Worm (Caenorhabditis elegans) whole organism, young adult: ENCODE data around the gene actl-1.
A peak's percentile ranks its signal among the peaks of the same experiment; 100 is the strongest.

ENCODE experiments used
- B0261.1 ChIP-seq: sonication (generic microtip); optimal IDR thresholded peaks from 2 replicates; lab custom pipeline; 2016; ENCODE audit warnings: mild to moderate bottlenecking, missing genetic modification characterization, moderate library complexity, missing compliant biosample characterization
- F39B2.1 ChIP-seq: fragments of 200-800 bp; sonication (Bioruptor generic); IDR thresholded peaks from 2 replicates; pipeline ENCODE4 v1.3.6; 2022; ENCODE audit warnings: missing genetic modification reagents, missing genetic modification characterization, missing compliant biosample characterization
- T26A5.8 ChIP-seq: sonication (generic microtip); optimal IDR thresholded peaks from 2 replicates; lab custom pipeline; 2016; ENCODE audit warnings: missing genetic modification characterization, missing compliant biosample characterization
- Y53F4B.3 ChIP-seq: fragments of 200-800 bp; sonication (Bioruptor generic); IDR thresholded peaks from 2 replicates; pipeline ENCODE4 v1.3.6; 2022; ENCODE audit warnings: missing genetic modification reagents, missing genetic modification characterization, missing compliant biosample characterization
- Y53G8AR.9 ChIP-seq: fragments of 200-800 bp; sonication (Bioruptor generic); conservative IDR thresholded peaks from 2 replicates; pipeline ENCODE4 v1.3.6; 2022; ENCODE audit warnings: missing genetic modification reagents, missing genetic modification characterization, missing compliant biosample characterization
- aptf-3 ChIP-seq: fragments of 200-800 bp; sonication (Bioruptor generic); IDR thresholded peaks from 2 replicates; pipeline ENCODE4 v1.3.6; 2022; ENCODE audit warnings: missing genetic modification characterization, missing compliant biosample characterization
- attf-5 ChIP-seq: fragments of 200-800 bp; sonication (Bioruptor generic); optimal IDR thresholded peaks from 2 replicates; lab custom pipeline; 2018; ENCODE audit warnings: mild to moderate bottlenecking, missing genetic modification characterization, missing compliant biosample characterization
- bed-2 ChIP-seq: fragments of 200-800 bp; sonication (Bioruptor generic); IDR thresholded peaks from 2 replicates; pipeline ENCODE4 v1.3.6; 2022; ENCODE audit warnings: missing genetic modification reagents, missing genetic modification characterization, missing compliant biosample characterization
- ccch-3 ChIP-seq: fragments of 200-800 bp; sonication (Bioruptor generic); optimal IDR thresholded peaks from 2 replicates; lab custom pipeline; 2018; ENCODE audit warnings: mild to moderate bottlenecking, missing genetic modification characterization, missing compliant biosample characterization
- cebp-1 ChIP-seq, 2 experiments: fragments of 200-800 bp in 1 of 2; sonication (Bioruptor generic) in 1 of 2; sonication (generic microtip) in 1 of 2; IDR thresholded peaks in 1 of 2; optimal IDR thresholded peaks in 1 of 2; 2 replicates each; pipeline versions ENCODE4 v1.3.6 to Lab custom; 2017 to 2022; ENCODE audit warnings: missing compliant biosample characterization in 2 of 2, missing genetic modification characterization in 2 of 2, mild to moderate bottlenecking in 1 of 2, missing genetic modification reagents in 1 of 2, moderate library complexity in 1 of 2
- efl-1 ChIP-seq: fragments of 150-350 bp; optimal IDR thresholded peaks from 2 replicates; lab custom pipeline; 2014; ENCODE audit warnings: missing biosample characterization, missing genetic modification reagents, missing genetic modification characterization
- egl-18 ChIP-seq: fragments of 200-800 bp; sonication (Bioruptor generic); IDR thresholded peaks from 2 replicates; pipeline ENCODE4 v1.3.6; 2022; ENCODE audit warnings: missing genetic modification reagents, missing genetic modification characterization, missing compliant biosample characterization
- fkh-3 ChIP-seq: sonication (generic microtip); optimal IDR thresholded peaks from 2 replicates; lab custom pipeline; 2016; ENCODE audit warnings: mild to moderate bottlenecking, missing genetic modification characterization, missing compliant biosample characterization
- hmg-1.2 ChIP-seq: fragments of 200-800 bp; sonication (Bioruptor generic); IDR thresholded peaks from 2 replicates; pipeline ENCODE4 v1.3.6; 2022; ENCODE audit warnings: missing genetic modification reagents, missing genetic modification characterization, missing compliant biosample characterization
- let-607 ChIP-seq, 2 experiments: fragments of 200-800 bp in 1 of 2; sonication (Bioruptor generic) in 1 of 2; sonication (generic microtip) in 1 of 2; optimal IDR thresholded peaks; 2 replicates each; lab custom pipeline; 2016 to 2018; ENCODE audit warnings: mild to moderate bottlenecking in 2 of 2, missing compliant biosample characterization in 2 of 2, missing genetic modification characterization in 2 of 2, moderate library complexity in 2 of 2, missing genotype in 1 of 2
- madf-3 ChIP-seq: fragments of 200-800 bp; sonication (Bioruptor generic); IDR thresholded peaks from 2 replicates; pipeline ENCODE4 v1.3.6; 2022; ENCODE audit warnings: missing genetic modification reagents, missing genetic modification characterization, missing compliant biosample characterization
- nfyb-1 ChIP-seq: fragments of 200-800 bp; sonication (Bioruptor generic); IDR thresholded peaks from 2 replicates; pipeline ENCODE4 v1.3.6; 2022; ENCODE audit warnings: missing genetic modification reagents, missing genetic modification characterization, missing compliant biosample characterization
- nhr-80 ChIP-seq: sonication (generic microtip); optimal IDR thresholded peaks from 2 replicates; lab custom pipeline; 2016; ENCODE audit warnings: missing genetic modification characterization, missing compliant biosample characterization
- snpc-4 ChIP-seq, 5 experiments: fragments of 150-350 bp in 1 of 5; sonication (generic microtip) in 4 of 5; optimal IDR thresholded peaks; 2 replicates each; lab custom pipeline; 2014 to 2018; ENCODE audit warnings: missing genetic modification characterization in 5 of 5, missing biosample characterization in 3 of 5, antibody characterized with exemption in 2 of 5, mild to moderate bottlenecking in 2 of 5, missing compliant biosample characterization in 2 of 5, missing genotype in 2 of 5, moderate library complexity in 2 of 5, missing genetic modification reagents in 1 of 5
- tbx-9 ChIP-seq: sonication (generic microtip); optimal IDR thresholded peaks from 2 replicates; lab custom pipeline; 2016; ENCODE audit warnings: borderline replicate concordance, missing genetic modification characterization, inconsistent platforms, missing compliant biosample characterization
- unc-130 ChIP-seq: sonication (generic microtip); optimal IDR thresholded peaks from 2 replicates; lab custom pipeline; 2016; ENCODE audit warnings: missing genetic modification reagents, missing genetic modification characterization, missing compliant biosample characterization
- ztf-18 ChIP-seq: sonication (generic microtip); optimal IDR thresholded peaks from 2 replicates; lab custom pipeline; 2016; ENCODE audit warnings: missing genotype, mild to moderate bottlenecking, missing genetic modification characterization, missing compliant biosample characterization
- ztf-28 ChIP-seq: fragments of 200-800 bp; sonication (Bioruptor generic); IDR thresholded peaks from 2 replicates; pipeline ENCODE4 v1.3.6; 2022; ENCODE audit warnings: missing genetic modification reagents, missing genetic modification characterization, missing compliant biosample characterization
- ztf-3 ChIP-seq: fragments of 200-800 bp; sonication (Bioruptor generic); optimal IDR thresholded peaks from 2 replicates; lab custom pipeline; 2018; ENCODE audit warnings: mild to moderate bottlenecking, missing genetic modification characterization, missing compliant biosample characterization

The actl-1 gene

DNA sequence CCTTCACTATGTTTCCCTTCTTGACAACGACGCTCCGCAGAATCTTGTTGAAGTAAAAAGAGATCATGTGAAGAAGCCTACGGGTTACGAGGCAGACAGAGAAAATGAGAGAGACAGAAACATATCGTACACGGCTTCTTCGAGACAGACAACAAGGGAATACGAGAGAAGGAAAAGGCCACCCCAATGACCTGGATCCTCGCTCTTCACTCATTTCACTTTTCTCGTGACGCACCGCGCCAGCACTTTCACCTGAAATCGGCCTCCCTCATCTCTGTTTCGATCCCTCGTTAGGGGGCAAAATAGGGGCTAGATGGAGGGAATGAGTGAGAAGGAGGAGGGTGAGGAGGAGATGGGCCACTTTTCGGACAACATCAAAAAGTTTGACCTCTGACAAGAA lies 15.6 kb upstream of the actl-1 start:
- no peak for TF ChIP-seq Y53F4B.3 (GFP tag; lab: Robert Waterston, UW)
- TF ChIP-seq aptf-3 = 0 out of 2 replicates have a peak, but pooled peaks have one; percentile 59
- 0 out of 2 replicates have a peak, but pooled peaks have one; percentile 38 for TF ChIP-seq madf-3 (GFP tag; lab: Robert Waterston, UW)
- TF ChIP-seq, all 124 proteins: peak for 2

DNA sequence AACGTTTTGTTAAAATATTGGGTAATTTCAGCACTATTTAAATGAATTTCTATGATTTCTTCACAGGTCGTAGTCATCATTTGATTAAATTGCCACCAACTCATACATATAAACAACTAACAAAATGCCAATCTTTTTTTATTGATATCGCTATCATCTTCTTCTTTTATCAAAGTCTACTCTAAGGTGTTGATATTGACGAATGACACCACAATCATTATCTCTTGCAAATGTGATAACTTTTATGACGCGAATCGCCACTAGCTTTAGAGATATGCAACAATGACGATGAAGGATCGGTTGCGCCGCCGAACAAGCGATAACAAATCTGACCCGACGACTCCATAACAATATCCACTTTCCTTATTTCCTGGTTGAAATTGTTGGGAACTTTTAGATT lies 14.8 kb upstream of the actl-1 start:
- TF ChIP-seq nhr-80 (tag; lab: Kevin White, UChicago) (peak; percentile 41), ccch-3 (GFP tag; lab: Kevin White, UChicago) (no peak), B0261.1 (tag; lab: Kevin White, UChicago) (no peak), let-607 (tag; optimal IDR thresholded peaks at IDR 0.05; lab: Kevin White, UChicago) (peak in 1 of 2 experiments; percentile 41)
- TF ChIP-seq, all 124 proteins: peak for 2

DNA sequence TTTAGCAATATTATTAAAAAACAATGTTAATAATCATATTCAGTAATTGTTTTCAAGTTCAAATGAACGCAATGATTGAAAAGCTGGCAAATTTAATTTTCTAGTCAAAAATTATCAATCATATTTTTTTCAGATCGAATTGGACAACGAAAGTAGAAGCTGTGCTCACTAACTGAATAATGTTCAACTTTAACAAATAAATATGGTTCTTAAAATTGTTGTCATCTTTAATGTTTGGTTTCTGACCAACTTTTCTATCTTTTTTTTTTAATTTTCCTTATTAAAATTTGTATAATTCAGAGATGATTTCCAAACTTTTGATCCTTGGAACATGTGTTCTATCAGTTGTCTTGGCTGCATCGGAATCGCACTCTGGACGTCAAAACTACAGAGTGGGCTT lies 12.3 kb upstream of the actl-1 start, which contains the start of gene ttr-35:
Gene ttr-35, plus strand, starts transcription at position 301 of the 400 bp plus-strand sequence.
- TF ChIP-seq ztf-18 = no peak
- TF ChIP-seq T26A5.8 (tag; lab: Kevin White, UChicago) = no peak
- TF ChIP-seq tbx-9 (tag; lab: Kevin White, UChicago) = no peak

DNA sequence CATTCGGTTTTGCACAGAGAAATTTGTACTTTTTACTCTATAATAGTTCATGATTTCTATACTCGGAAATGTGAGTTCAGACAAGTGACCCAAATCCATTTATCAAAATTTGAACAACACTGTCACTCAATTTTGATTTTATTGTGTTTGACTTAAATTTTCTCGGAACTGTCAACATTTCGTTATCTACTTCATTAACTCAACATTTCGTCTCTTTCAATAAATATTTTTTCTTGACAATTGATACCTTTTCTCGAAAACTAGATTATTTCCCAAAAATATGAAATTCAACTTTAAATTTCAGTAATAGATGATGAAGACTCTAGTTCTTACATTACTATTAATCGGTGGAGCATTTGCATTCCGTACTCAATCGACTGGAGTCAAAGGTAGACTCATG lies 11.0 kb upstream of the actl-1 start, which contains the start of gene ttr-36:
Gene ttr-36, plus strand, starts transcription at position 301 of the 400 bp plus-strand sequence.
- TF ChIP-seq egl-18 (GFP tag; lab: Robert Waterston, UW) = no peak
- peak; percentile 30 for TF ChIP-seq nhr-80 (tag; lab: Kevin White, UChicago)
- TF ChIP-seq, all 124 proteins: peak for 1

DNA sequence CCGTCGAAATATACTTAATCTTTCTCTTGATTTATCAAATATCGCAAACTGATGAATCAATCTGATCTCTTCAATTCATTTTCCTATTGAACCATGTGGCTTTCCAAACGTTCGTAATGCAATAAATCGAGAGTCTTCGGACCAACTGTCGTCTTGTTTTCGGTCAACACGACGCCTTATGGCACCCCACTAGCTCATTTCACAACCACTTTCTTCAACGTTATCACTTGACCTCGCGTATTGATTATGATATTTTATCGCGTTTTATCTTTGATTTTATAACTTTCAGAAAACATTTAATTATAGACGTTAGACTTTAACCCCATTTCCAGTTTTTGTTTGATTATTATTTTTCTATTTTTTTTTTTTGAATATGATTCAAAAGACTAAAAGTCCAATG lies 10.2 kb upstream of the actl-1 start:
- TF ChIP-seq nfyb-1 (GFP tag; lab: Robert Waterston, UW) = no peak
- no peak for TF ChIP-seq cebp-1 (GFP tag; IDR thresholded peaks at IDR 0.05; lab: Robert Waterston, UW)
- peak; percentile 14 for TF ChIP-seq cebp-1 (tag; optimal IDR thresholded peaks at IDR 0.05; lab: Kevin White, UChicago)
- TF ChIP-seq aptf-3 = no peak

DNA sequence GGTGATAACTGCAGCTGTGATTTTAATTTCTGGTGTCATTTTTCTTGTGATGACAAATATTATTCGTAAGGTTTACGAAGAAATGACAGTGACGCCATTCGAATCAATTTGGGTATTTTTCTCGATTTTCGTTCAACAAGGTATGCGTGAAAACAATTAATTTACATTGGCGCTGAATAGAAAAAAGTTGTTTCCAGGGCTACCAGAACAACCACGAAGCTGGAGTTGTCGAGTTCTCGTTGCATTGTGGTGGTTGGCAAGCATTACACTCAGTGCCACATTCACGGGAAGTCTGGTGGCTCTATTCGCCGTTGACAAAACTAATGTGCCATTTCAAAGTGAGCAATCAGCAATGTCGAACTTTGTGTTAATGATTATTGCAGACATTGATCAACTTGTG lies 8.1 kb upstream of the actl-1 start:
- TF ChIP-seq unc-130 (no peak), B0261.1 (tag; lab: Kevin White, UChicago) (no peak), let-607 (tag; optimal IDR thresholded peaks at IDR 0.05; lab: Kevin White, UChicago) (no peak), ztf-28 (GFP tag; lab: Robert Waterston, UW) (no peak)

DNA sequence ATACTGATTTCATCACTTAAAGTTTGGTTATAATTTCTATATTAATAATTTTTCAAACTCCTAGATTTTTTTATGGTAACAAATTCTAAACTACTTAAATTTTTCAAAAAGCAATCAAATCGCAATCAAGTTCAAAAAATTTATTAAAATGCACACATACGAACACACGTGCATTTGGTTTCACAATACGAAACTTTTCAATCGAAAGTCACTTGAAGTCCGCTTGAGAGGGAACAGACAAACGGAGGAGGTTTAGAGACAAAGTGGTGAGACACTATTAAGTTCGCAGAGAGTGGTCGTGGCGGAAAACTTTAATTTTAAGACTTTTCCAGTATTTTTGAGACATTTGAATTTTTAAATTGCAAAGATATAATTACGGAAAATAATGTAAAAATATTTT lies 6.0 kb upstream of the actl-1 start, which contains the start of gene glr-8:
Gene glr-8, plus strand, starts transcription at position 319 of the 400 bp plus-strand sequence.
- no peak for TF ChIP-seq fkh-3 (tag; lab: Kevin White, UChicago)
- no peak for TF ChIP-seq cebp-1 (GFP tag; IDR thresholded peaks at IDR 0.05; lab: Robert Waterston, UW)
- TF ChIP-seq cebp-1 (tag; optimal IDR thresholded peaks at IDR 0.05; lab: Kevin White, UChicago) = peak; percentile 69
- no peak for TF ChIP-seq bed-2 (GFP tag; lab: Robert Waterston, UW)
- TF ChIP-seq F39B2.1 (GFP tag; lab: Robert Waterston, UW) = no peak
- no peak for TF ChIP-seq Y53G8AR.9 (GFP tag; lab: Robert Waterston, UW)
- TF ChIP-seq ccch-3 (GFP tag; lab: Kevin White, UChicago) = no peak
- TF ChIP-seq nfyb-1 (GFP tag; lab: Robert Waterston, UW) = no peak
- TF ChIP-seq snpc-4 (GFP tag; optimal IDR thresholded peaks at IDR 0.05; lab: Kevin White, UChicago) = no peak
- TF ChIP-seq snpc-4 (tag; optimal IDR thresholded peaks at IDR 0.05; lab: Kevin White, UChicago) = no peak
- TF ChIP-seq hmg-1.2 = peak; percentile 49; the same call in 1 of the 2 replicates
- TF ChIP-seq efl-1 = no peak
- no peak for TF ChIP-seq attf-5 (GFP tag; lab: Kevin White, UChicago)
- no peak for TF ChIP-seq ztf-3 (GFP tag; lab: Kevin White, UChicago)
